Worm (Caenorhabditis elegans) whole organism, young adult: ENCODE data around the gene ztf-8.

Source experiments
- F10E7.11 ChIP-seq: sonication (generic microtip); optimal IDR thresholded peaks from 2 replicates; lab custom pipeline; 2017; ENCODE audit warnings: mild to moderate bottlenecking, missing genetic modification characterization, moderate library complexity, missing compliant biosample characterization
- F22D6.2 ChIP-seq: sonication (generic microtip); optimal IDR thresholded peaks from 2 replicates; lab custom pipeline; 2016; ENCODE audit warnings: mild to moderate bottlenecking, missing genetic modification characterization, missing compliant biosample characterization
- F33H1.4 ChIP-seq: fragments of 200-800 bp; sonication (Bioruptor generic); IDR thresholded peaks from 2 replicates; pipeline ENCODE4 v1.3.6; 2022; ENCODE audit warnings: missing genetic modification reagents, missing genetic modification characterization, missing compliant biosample characterization
- F37B4.10 ChIP-seq: fragments of 200-800 bp; sonication (Bioruptor generic); IDR thresholded peaks from 2 replicates; pipeline ENCODE4 v1.3.6; 2022; ENCODE audit warnings: missing genetic modification characterization, missing compliant biosample characterization
- F52B5.7 ChIP-seq: sonication (generic microtip); optimal IDR thresholded peaks from 2 replicates; lab custom pipeline; 2016; ENCODE audit warnings: mild to moderate bottlenecking, missing genetic modification characterization, missing compliant biosample characterization
- F55B11.4 ChIP-seq: sonication (generic microtip); optimal IDR thresholded peaks from 2 replicates; lab custom pipeline; 2016; ENCODE audit warnings: missing compliant biosample characterization, missing genetic modification characterization, borderline replicate concordance; ENCODE audit not compliant: insufficient read depth
- F57C9.4 ChIP-seq: sonication (generic microtip); optimal IDR thresholded peaks from 2 replicates; lab custom pipeline; 2017; ENCODE audit warnings: mild to moderate bottlenecking, missing genetic modification characterization, missing compliant biosample characterization
- K12H6.12 ChIP-seq: fragments of 200-800 bp; sonication (Bioruptor generic); optimal IDR thresholded peaks from 2 replicates; lab custom pipeline; 2018; ENCODE audit warnings: mild to moderate bottlenecking, missing genetic modification characterization, missing compliant biosample characterization
- Y53F4B.3 ChIP-seq: fragments of 200-800 bp; sonication (Bioruptor generic); IDR thresholded peaks from 2 replicates; pipeline ENCODE4 v1.3.6; 2022; ENCODE audit warnings: missing genetic modification reagents, missing genetic modification characterization, missing compliant biosample characterization
- ama-1 ChIP-seq, 3 experiments: fragments of 150-350 bp in 1 of 3; sonication (generic microtip) in 2 of 3; optimal IDR thresholded peaks; 2 replicates each; lab custom pipeline; 2014 to 2018; ENCODE audit warnings: missing biosample characterization in 2 of 3, missing genetic modification characterization in 2 of 3, missing genetic modification reagents in 2 of 3
- atf-7 ChIP-seq: sonication (generic microtip); optimal IDR thresholded peaks from 2 replicates; lab custom pipeline; 2017; ENCODE audit warnings: mild to moderate bottlenecking, missing genetic modification characterization, missing compliant biosample characterization
- attf-3 ChIP-seq: fragments of 200-800 bp; sonication (Bioruptor generic); conservative IDR thresholded peaks from 2 replicates; pipeline ENCODE4 v1.3.6; 2022; ENCODE audit warnings: missing genetic modification reagents, missing genetic modification characterization, missing compliant biosample characterization
- bed-1 ChIP-seq: fragments of 200-800 bp; sonication (Bioruptor generic); IDR thresholded peaks from 2 replicates; pipeline ENCODE4 v1.3.6; 2022; ENCODE audit warnings: missing genetic modification reagents, missing genetic modification characterization, missing compliant biosample characterization
- ccch-3 ChIP-seq: fragments of 200-800 bp; sonication (Bioruptor generic); optimal IDR thresholded peaks from 2 replicates; lab custom pipeline; 2018; ENCODE audit warnings: mild to moderate bottlenecking, missing genetic modification characterization, missing compliant biosample characterization
- cebp-1 ChIP-seq, 2 experiments: fragments of 200-800 bp in 1 of 2; sonication (Bioruptor generic) in 1 of 2; sonication (generic microtip) in 1 of 2; IDR thresholded peaks in 1 of 2; optimal IDR thresholded peaks in 1 of 2; 2 replicates each; pipeline versions ENCODE4 v1.3.6 to Lab custom; 2017 to 2022; ENCODE audit warnings: missing compliant biosample characterization in 2 of 2, missing genetic modification characterization in 2 of 2, mild to moderate bottlenecking in 1 of 2, missing genetic modification reagents in 1 of 2, moderate library complexity in 1 of 2
- cebp-2 ChIP-seq: fragments of 200-800 bp; sonication (Bioruptor generic); IDR thresholded peaks from 2 replicates; pipeline ENCODE4 v1.3.6; 2022; ENCODE audit warnings: missing genetic modification characterization, missing compliant biosample characterization
- ceh-100 ChIP-seq: fragments of 200-800 bp; sonication (Bioruptor generic); IDR thresholded peaks from 2 replicates; pipeline ENCODE4 v1.3.6; 2022; ENCODE audit warnings: missing genetic modification reagents, missing genetic modification characterization, missing compliant biosample characterization
- ceh-79 ChIP-seq: sonication (generic microtip); optimal IDR thresholded peaks from 2 replicates; lab custom pipeline; 2017; ENCODE audit warnings: mild to moderate bottlenecking, missing genetic modification characterization, missing compliant biosample characterization
- ceh-91 ChIP-seq: fragments of 200-800 bp; sonication (Bioruptor generic); IDR thresholded peaks from 2 replicates; pipeline ENCODE4 v1.3.6; 2022; ENCODE audit warnings: missing genetic modification reagents, missing genetic modification characterization, missing compliant biosample characterization
- die-1 ChIP-seq: sonication (generic microtip); optimal IDR thresholded peaks from 2 replicates; lab custom pipeline; 2016; ENCODE audit warnings: missing genotype, mild to moderate bottlenecking, missing genetic modification characterization, missing compliant biosample characterization
- dpff-1 ChIP-seq: sonication (generic microtip); optimal IDR thresholded peaks from 2 replicates; lab custom pipeline; 2017; ENCODE audit warnings: mild to moderate bottlenecking, missing genetic modification characterization, missing compliant biosample characterization
- dpl-1 ChIP-seq: fragments of 150-350 bp; optimal IDR thresholded peaks from 2 replicates; lab custom pipeline; 2014; ENCODE audit warnings: missing biosample characterization, missing genetic modification reagents, missing genetic modification characterization
- egrh-3 ChIP-seq: fragments of 200-800 bp; sonication (Bioruptor generic); IDR thresholded peaks from 2 replicates; pipeline ENCODE4 v1.3.6; 2022; ENCODE audit warnings: missing genetic modification reagents, missing genetic modification characterization, missing compliant biosample characterization
- ets-4 ChIP-seq: fragments of 200-800 bp; sonication (Bioruptor generic); optimal IDR thresholded peaks from 2 replicates; lab custom pipeline; 2018; ENCODE audit warnings: mild to moderate bottlenecking, missing genetic modification characterization, missing compliant biosample characterization
- hlh-12 ChIP-seq: sonication (generic microtip); optimal IDR thresholded peaks from 2 replicates; lab custom pipeline; 2016; ENCODE audit warnings: missing genetic modification characterization, missing compliant biosample characterization
- lin-35 ChIP-seq, 3 experiments: fragments of 150-350 bp in 2 of 3; sonication (generic microtip) in 1 of 3; optimal IDR thresholded peaks; 2 replicates each; lab custom pipeline; 2014 to 2018; ENCODE audit warnings: missing biosample characterization in 3 of 3, missing genetic modification characterization in 3 of 3, missing genetic modification reagents in 3 of 3
- lin-54 ChIP-seq: fragments of 200-800 bp; sonication (Bioruptor generic); optimal IDR thresholded peaks from 2 replicates; lab custom pipeline; 2018; ENCODE audit warnings: mild to moderate bottlenecking, missing genetic modification characterization, missing compliant biosample characterization
- lir-1 ChIP-seq: fragments of 200-800 bp; sonication (Bioruptor generic); conservative IDR thresholded peaks from 2 replicates; pipeline ENCODE4 v1.3.6; 2022; ENCODE audit warnings: missing genetic modification reagents, missing genetic modification characterization, missing compliant biosample characterization
- lsy-27 ChIP-seq: sonication (generic microtip); optimal IDR thresholded peaks from 2 replicates; lab custom pipeline; 2017; ENCODE audit warnings: missing genetic modification characterization, mild to moderate bottlenecking, missing compliant biosample characterization, antibody characterized with exemption, missing genotype, borderline replicate concordance; ENCODE audit not compliant: insufficient read depth
- mcd-1 ChIP-seq: fragments of 200-800 bp; sonication (Bioruptor generic); IDR thresholded peaks from 2 replicates; pipeline ENCODE4 v1.3.6; 2022; ENCODE audit warnings: missing genetic modification reagents, missing genetic modification characterization, missing compliant biosample characterization
- nfya-2 ChIP-seq: fragments of 200-800 bp; sonication (Bioruptor generic); IDR thresholded peaks from 2 replicates; pipeline ENCODE4 v1.3.6; 2022; ENCODE audit warnings: missing genetic modification reagents, missing genetic modification characterization, missing compliant biosample characterization
- nfyb-1 ChIP-seq: fragments of 200-800 bp; sonication (Bioruptor generic); IDR thresholded peaks from 2 replicates; pipeline ENCODE4 v1.3.6; 2022; ENCODE audit warnings: missing genetic modification reagents, missing genetic modification characterization, missing compliant biosample characterization
- pha-4 ChIP-seq: fragments of 150-350 bp; sonication (generic microtip); optimal IDR thresholded peaks from 2 replicates; lab custom pipeline; 2014; ENCODE audit warnings: missing biosample characterization, missing genetic modification reagents, missing genetic modification characterization
- rec-8 ChIP-seq, 2 experiments: sonication (generic microtip); optimal IDR thresholded peaks; 2 replicates each; lab custom pipeline; 2016; ENCODE audit warnings: mild to moderate bottlenecking in 2 of 2, missing genetic modification characterization in 2 of 2, missing genetic modification reagents in 2 of 2, missing genotype in 2 of 2, missing biosample characterization in 1 of 2, missing compliant biosample characterization in 1 of 2, moderate library complexity in 1 of 2
- repo-1 ChIP-seq: sonication (generic microtip); optimal IDR thresholded peaks from 2 replicates; lab custom pipeline; 2017; ENCODE audit warnings: mild to moderate bottlenecking, missing genetic modification characterization, missing compliant biosample characterization
- sdz-38 ChIP-seq: sonication (generic microtip); optimal IDR thresholded peaks from 2 replicates; lab custom pipeline; 2016; ENCODE audit warnings: missing genotype, missing genetic modification characterization, missing compliant biosample characterization
- snpc-1.3 ChIP-seq: sonication (generic microtip); optimal IDR thresholded peaks from 2 replicates; lab custom pipeline; 2017; ENCODE audit warnings: missing genetic modification characterization, mild to moderate bottlenecking, missing compliant biosample characterization, antibody characterized with exemption, moderate library complexity, missing genotype, missing genetic modification reagents; ENCODE audit not compliant: insufficient read depth
- snpc-3.4 ChIP-seq: sonication (generic microtip); optimal IDR thresholded peaks from 2 replicates; lab custom pipeline; 2017; ENCODE audit warnings: missing genetic modification characterization, mild to moderate bottlenecking, missing compliant biosample characterization, antibody characterized with exemption, moderate library complexity, missing genotype, missing genetic modification reagents
- snpc-4 ChIP-seq, 5 experiments: fragments of 150-350 bp in 1 of 5; sonication (generic microtip) in 4 of 5; optimal IDR thresholded peaks; 2 replicates each; lab custom pipeline; 2014 to 2018; ENCODE audit warnings: missing genetic modification characterization in 5 of 5, missing biosample characterization in 3 of 5, antibody characterized with exemption in 2 of 5, mild to moderate bottlenecking in 2 of 5, missing compliant biosample characterization in 2 of 5, missing genotype in 2 of 5, moderate library complexity in 2 of 5, missing genetic modification reagents in 1 of 5
- unc-62 ChIP-seq: fragments of 150-350 bp; optimal IDR thresholded peaks from 2 replicates; lab custom pipeline; 2014; ENCODE audit warnings: missing biosample characterization, missing genetic modification reagents, missing genetic modification characterization
- xnd-1 ChIP-seq: sonication (generic microtip); optimal IDR thresholded peaks from 2 replicates; lab custom pipeline; 2016; ENCODE audit warnings: missing genotype, missing genetic modification reagents, missing genetic modification characterization, missing compliant biosample characterization
- ztf-18 ChIP-seq: sonication (generic microtip); optimal IDR thresholded peaks from 2 replicates; lab custom pipeline; 2016; ENCODE audit warnings: missing genotype, mild to moderate bottlenecking, missing genetic modification characterization, missing compliant biosample characterization
- ztf-26 ChIP-seq: sonication (generic microtip); optimal IDR thresholded peaks from 2 replicates; lab custom pipeline; 2017; ENCODE audit warnings: missing genetic modification characterization, missing compliant biosample characterization
- ztf-28 ChIP-seq: fragments of 200-800 bp; sonication (Bioruptor generic); IDR thresholded peaks from 2 replicates; pipeline ENCODE4 v1.3.6; 2022; ENCODE audit warnings: missing genetic modification reagents, missing genetic modification characterization, missing compliant biosample characterization
- ztf-6 ChIP-seq: fragments of 200-800 bp; sonication (Bioruptor generic); IDR thresholded peaks from 2 replicates; pipeline ENCODE4 v1.3.6; 2022; ENCODE audit warnings: missing genetic modification reagents, missing genetic modification characterization, missing compliant biosample characterization

Gene ztf-8

ce11 chrIII:5294867-5295266 is 21.6 kb upstream of the ztf-8 start (continued):
- TF ChIP-seq bed-1 (GFP tag; lab: Robert Waterston, UW) (peak; percentile 87; the same call in 1 of the 2 replicates), cebp-2 (GFP tag; lab: Robert Waterston, UW) (0 out of 2 replicates have a peak, but pooled peaks have one; percentile 79), repo-1 (tag; lab: Kevin White, UChicago) (peak; percentile 73), dpff-1 (tag; lab: Kevin White, UChicago) (no peak), Y53F4B.3 (GFP tag; lab: Robert Waterston, UW) (no peak), pha-4 (tag; lab: Kevin White, UChicago) (no peak), F22D6.2 (no peak), ets-4 (GFP tag; lab: Kevin White, UChicago) (peak; percentile 62), cebp-1 (GFP tag; IDR thresholded peaks at IDR 0.05; lab: Robert Waterston, UW) (peak; percentile 43; the same call in 1 of the 2 replicates), cebp-1 (tag; optimal IDR thresholded peaks at IDR 0.05; lab: Kevin White, UChicago) (no peak), snpc-3.4 (tag; lab: Kevin White, UChicago) (peak; percentile 58), egrh-3 (0 out of 2 replicates have a peak, but pooled peaks have one; percentile 29), F55B11.4 (tag; lab: Kevin White, UChicago) (no peak), unc-62 (GFP tag; lab: Kevin White, UChicago) (no peak), ccch-3 (GFP tag; lab: Kevin White, UChicago) (no peak), ceh-79 (tag; lab: Kevin White, UChicago) (peak; percentile 72), hlh-12 (tag; lab: Kevin White, UChicago) (peak; percentile 22), K12H6.12 (tag; lab: Kevin White, UChicago) (peak; percentile 71), rec-8 (tag; optimal IDR thresholded peaks at IDR 0.05; lab: Kevin White, UChicago) (peak; percentile 82), xnd-1 (no peak), ztf-26 (tag; lab: Kevin White, UChicago) (peak; percentile 49), mcd-1 (no peak; the same call in 1 of the 2 replicates), ztf-6 (GFP tag; lab: Robert Waterston, UW) (no peak), attf-3 (GFP tag; lab: Robert Waterston, UW) (peak; percentile 34; the same call in 1 of the 2 replicates), nfya-2 (GFP tag; lab: Robert Waterston, UW) (0 out of 2 replicates have a peak, but pooled peaks have one; percentile 61), lin-35 (GFP tag; optimal IDR thresholded peaks at IDR 0.05; lab: Kevin White, UChicago) (peak in 1 of 3 experiments; percentile 68), F57C9.4 (tag; lab: Kevin White, UChicago) (peak; percentile 81), F52B5.7 (tag; lab: Kevin White, UChicago) (peak; percentile 82), ceh-100 (GFP tag; lab: Robert Waterston, UW) (peak; percentile 66), sdz-38 (peak; percentile 14), snpc-4 (GFP tag; optimal IDR thresholded peaks at IDR 0.05; lab: Kevin White, UChicago) (peak; percentile 64), snpc-4 (tag; optimal IDR thresholded peaks at IDR 0.05; lab: Kevin White, UChicago) (peak in 2 of 4 experiments; percentile 55 to 57), lin-54 (GFP tag; lab: Kevin White, UChicago) (no peak), ceh-91 (GFP tag; lab: Robert Waterston, UW) (0 out of 2 replicates have a peak, but pooled peaks have one; percentile 18), lsy-27 (tag; lab: Kevin White, UChicago) (no peak), F33H1.4 (peak; percentile 57), die-1 (tag; lab: Kevin White, UChicago) (peak; percentile 93), snpc-1.3 (tag; lab: Kevin White, UChicago) (peak; percentile 80), F10E7.11 (tag; lab: Kevin White, UChicago) (peak; percentile 57), ztf-18 (tag; lab: Kevin White, UChicago) (peak; percentile 76), ama-1 (optimal IDR thresholded peaks at IDR 0.05; lab: Kevin White, UChicago) (no peak), ama-1 (GFP tag; optimal IDR thresholded peaks at IDR 0.05; lab: Kevin White, UChicago) (peak; percentile 44 to 86), nfyb-1 (GFP tag; lab: Robert Waterston, UW) (peak; percentile 81), dpl-1 (peak; percentile 28), atf-7 (tag; lab: Kevin White, UChicago) (peak; percentile 38), lir-1 (GFP tag; lab: Robert Waterston, UW) (peak; percentile 50; the same call in 1 of the 2 replicates), F37B4.10 (GFP tag; lab: Robert Waterston, UW) (no peak), ztf-28 (0 out of 2 replicates have a peak, but pooled peaks have one; percentile 41)
